Worm (Caenorhabditis elegans) whole organism, L4/young adult: ENCODE results near the gene C08F8.15.
"Not testable (repeated sequence)": the region's sequence is repeated elsewhere in the genome, so short reads cannot be mapped to it uniquely, and the experiment has no call there.

Experiments used
- W03F9.2 ChIP-seq: fragments of 150-350 bp; optimal IDR thresholded peaks from 2 replicates; lab custom pipeline; 2014; ENCODE audit warnings: missing biosample characterization, missing genetic modification characterization
- dao-5 ChIP-seq: sonication (generic microtip); optimal IDR thresholded peaks from 2 replicates; lab custom pipeline; 2016; ENCODE audit warnings: missing genotype, missing genetic modification characterization, moderate library complexity, missing compliant biosample characterization
- him-1 ChIP-seq: sonication (generic microtip); optimal IDR thresholded peaks from 2 replicates; lab custom pipeline; 2016; ENCODE audit warnings: missing genotype, missing genetic modification reagents, missing genetic modification characterization, missing compliant biosample characterization

Gene C08F8.15

ce11 chrIV:11160707-11161106 lies at the start of gene C08F8.15:
Gene C08F8.15 (minus strand): TSS chrIV:11160807.
- TF ChIP-seq him-1, result no peak
- TF ChIP-seq W03F9.2 (tag; lab: Kevin White, UChicago), result no peak
- no peak for TF ChIP-seq dao-5 (tag; lab: Kevin White, UChicago)

- TF ChIP-seq dao-5 (tag; lab: Kevin White, UChicago), result no peak
- TF ChIP-seq him-1, result no peak
- no peak for TF ChIP-seq W03F9.2 (tag; lab: Kevin White, UChicago)
Measured at ce11 chrIV:11207186-11207585, 46.6 kb upstream of the C08F8.15 start, which contains the start of gene R07H5.9. Gene R07H5.9 (plus strand): TSS chrIV:11207486.

- TF ChIP-seq dao-5 (tag; lab: Kevin White, UChicago); W03F9.2 (tag; lab: Kevin White, UChicago); him-1: not testable (repeated sequence)
Measured at ce11 chrIV:11202389-11202788, 41.8 kb upstream of the C08F8.15 start, which contains the start of gene R07H5.11. Gene R07H5.11 (plus strand): TSS chrIV:11202768.

DNA sequence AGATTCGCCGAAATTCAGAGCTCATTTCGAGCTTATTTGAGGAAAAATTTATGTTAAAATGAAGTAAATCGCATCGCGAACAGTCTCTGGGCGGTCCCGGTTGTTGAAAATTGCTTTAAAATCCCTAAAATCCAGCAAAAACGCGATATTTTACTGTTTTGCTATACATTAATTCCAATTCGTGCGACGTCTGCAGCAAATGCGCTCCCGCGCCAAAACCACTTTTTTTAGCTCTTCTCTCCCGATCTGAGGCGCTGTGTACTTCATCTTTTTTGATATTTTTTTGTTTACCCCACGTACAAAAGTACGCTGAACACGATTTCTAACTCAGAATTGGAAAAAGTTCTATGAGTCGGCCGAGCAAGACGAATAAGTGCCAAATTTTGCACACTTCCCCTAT lies 38.4 kb upstream of the C08F8.15 start, which contains the start of gene R07H5.16:
Gene R07H5.16 (plus strand): TSS at position 348 of the 400 bp plus-strand sequence.
- TF ChIP-seq dao-5 (tag; lab: Kevin White, UChicago); W03F9.2 (tag; lab: Kevin White, UChicago); him-1: not testable (repeated sequence)

DNA sequence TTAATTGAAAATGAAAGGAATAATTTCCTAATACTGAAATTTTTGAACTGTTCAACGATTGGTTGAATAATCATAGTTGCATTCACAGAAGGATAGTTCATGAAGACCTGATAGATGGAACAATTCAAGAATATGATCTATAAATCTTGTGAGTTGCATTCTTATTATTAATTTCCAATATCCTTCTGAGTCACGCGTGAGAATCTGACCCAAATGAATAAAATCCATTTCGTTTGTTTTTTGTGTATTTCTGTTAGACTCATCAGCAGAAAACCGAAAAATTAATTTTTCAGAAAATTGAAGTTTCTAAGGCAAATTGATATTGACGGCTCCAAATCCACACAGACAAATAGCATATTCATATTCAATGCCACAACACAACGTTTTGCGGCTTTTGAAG lies 28.8 kb upstream of the C08F8.15 start, which contains the start of gene fbxb-79:
Gene fbxb-79 (minus strand): TSS at position 101 of the 400 bp plus-strand sequence.
- no peak for TF ChIP-seq him-1
- TF ChIP-seq dao-5 (tag; lab: Kevin White, UChicago), result no peak

DNA sequence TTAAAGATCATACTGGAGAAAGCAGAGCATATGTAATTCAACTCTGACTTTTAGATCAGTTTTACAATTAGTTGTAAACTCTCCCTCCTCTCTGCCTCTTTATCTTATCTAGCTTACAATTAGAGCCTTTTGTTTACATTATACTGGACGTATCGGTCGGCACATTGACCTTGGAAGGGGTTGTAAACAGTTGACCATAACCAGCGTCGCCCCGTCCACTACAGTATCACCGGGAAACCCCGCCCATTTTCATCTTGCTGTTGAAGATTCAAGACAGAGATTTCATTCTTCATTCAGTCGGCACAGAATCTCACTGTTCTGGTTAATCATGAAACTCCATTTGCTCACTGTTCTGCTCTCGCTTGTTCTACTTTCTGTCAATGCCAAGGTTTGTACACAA lies 26.1 kb upstream of the C08F8.15 start, which contains the start of gene sdz-27:
Gene sdz-27 (plus strand): TSS at position 301 of the 400 bp plus-strand sequence.
- TF ChIP-seq him-1 (no peak), dao-5 (tag; lab: Kevin White, UChicago) (no peak), W03F9.2 (tag; lab: Kevin White, UChicago) (no peak)

ce11 chrIV:11183991-11184390 lies 23.4 kb upstream of the C08F8.15 start, which contains the start of gene nuaf-3:
Gene nuaf-3 (plus strand): TSS chrIV:11184291.
- TF ChIP-seq W03F9.2 (tag; lab: Kevin White, UChicago) (no peak), him-1 (no peak), dao-5 (tag; lab: Kevin White, UChicago) (no peak)

DNA sequence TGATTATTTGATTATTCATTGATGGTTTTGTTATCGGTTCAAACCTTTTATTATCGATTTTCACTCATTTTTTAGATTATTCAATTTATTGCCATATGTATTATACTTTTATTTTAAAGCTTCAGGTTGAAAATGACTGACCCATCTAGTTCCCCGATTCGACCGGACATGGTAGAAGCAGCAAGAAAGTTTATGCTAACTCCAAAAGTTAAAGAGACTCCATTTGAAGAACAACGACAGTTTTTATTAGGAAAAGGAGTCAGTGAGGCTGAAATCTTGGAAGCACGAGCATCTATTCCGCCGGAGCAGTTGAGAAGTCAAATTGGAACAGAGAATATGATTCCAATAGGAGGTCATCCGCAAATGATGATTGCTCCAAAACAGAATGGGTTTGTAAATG lies 22.4 kb upstream of the C08F8.15 start, which contains the start of gene prx-14:
Gene prx-14 (plus strand): TSS at position 120 of the 400 bp plus-strand sequence.
- TF ChIP-seq him-1, result no peak
- no peak for TF ChIP-seq dao-5 (tag; lab: Kevin White, UChicago)
- TF ChIP-seq W03F9.2 (tag; lab: Kevin White, UChicago), result no peak

DNA sequence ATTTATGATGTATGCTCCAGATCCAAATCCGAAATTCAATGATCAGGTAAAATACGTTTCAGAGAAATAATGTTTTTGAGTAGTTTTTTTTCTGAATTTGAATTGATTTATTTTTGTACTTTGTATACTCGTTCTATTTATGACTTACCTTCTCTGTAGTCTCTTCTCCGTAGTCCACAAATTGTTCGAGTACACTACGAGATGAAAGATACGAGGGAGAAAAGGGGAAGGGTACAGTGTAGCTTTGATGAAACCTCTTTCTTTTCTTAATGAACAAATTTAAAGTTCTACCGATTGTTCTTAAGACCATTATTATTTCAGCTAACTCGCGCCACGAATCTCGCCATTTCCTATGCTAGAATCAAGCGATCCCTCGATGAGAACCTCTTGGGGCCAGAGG lies 19.5 kb upstream of the C08F8.15 start:
- TF ChIP-seq W03F9.2 (tag; lab: Kevin White, UChicago) (no peak), him-1 (no peak)

- TF ChIP-seq W03F9.2 (tag; lab: Kevin White, UChicago) (peak; percentile 77), him-1 (peak; percentile 25)
Measured at ce11 chrIV:11179123-11179740, 18.6 kb upstream of the C08F8.15 start, which contains the start of gene cpt-2. Gene cpt-2 (plus strand): TSS chrIV:11179645.

- TF ChIP-seq him-1, result no peak
- no peak for TF ChIP-seq W03F9.2 (tag; lab: Kevin White, UChicago)
- TF ChIP-seq dao-5 (tag; lab: Kevin White, UChicago), result no peak
Measured at ce11 chrIV:11178495-11178894, 17.9 kb upstream of the C08F8.15 start, which contains the start of gene C08F8.9. Gene C08F8.9 (minus strand): TSS chrIV:11178595.

DNA sequence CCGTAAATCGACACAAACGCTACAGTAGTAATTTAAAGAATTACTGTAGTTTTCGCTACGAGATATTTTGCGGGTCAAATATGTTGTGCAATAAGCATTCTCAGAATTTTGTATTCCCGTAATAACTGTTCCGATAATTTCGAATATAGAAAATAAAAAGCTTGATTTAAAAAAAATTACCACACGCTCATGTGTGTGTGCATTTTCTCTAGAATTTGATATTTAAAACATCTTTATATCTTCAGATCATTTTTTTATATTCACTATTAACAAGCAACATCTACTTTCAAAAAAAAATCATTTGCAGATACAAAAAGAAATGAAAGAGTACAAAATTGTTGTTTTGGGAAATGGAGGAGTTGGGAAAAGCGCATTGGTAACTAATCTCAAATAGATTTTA lies 16.4 kb upstream of the C08F8.15 start, which contains the start of gene rap-3:
Gene rap-3 (plus strand): TSS at position 301 of the 400 bp plus-strand sequence.
- TF ChIP-seq him-1 (no peak), dao-5 (tag; lab: Kevin White, UChicago) (no peak), W03F9.2 (tag; lab: Kevin White, UChicago) (no peak)

ce11 chrIV:11174772-11175171 lies 14.2 kb upstream of the C08F8.15 start:
- TF ChIP-seq dao-5 (tag; lab: Kevin White, UChicago) (no peak), W03F9.2 (tag; lab: Kevin White, UChicago) (no peak), him-1 (no peak)

DNA sequence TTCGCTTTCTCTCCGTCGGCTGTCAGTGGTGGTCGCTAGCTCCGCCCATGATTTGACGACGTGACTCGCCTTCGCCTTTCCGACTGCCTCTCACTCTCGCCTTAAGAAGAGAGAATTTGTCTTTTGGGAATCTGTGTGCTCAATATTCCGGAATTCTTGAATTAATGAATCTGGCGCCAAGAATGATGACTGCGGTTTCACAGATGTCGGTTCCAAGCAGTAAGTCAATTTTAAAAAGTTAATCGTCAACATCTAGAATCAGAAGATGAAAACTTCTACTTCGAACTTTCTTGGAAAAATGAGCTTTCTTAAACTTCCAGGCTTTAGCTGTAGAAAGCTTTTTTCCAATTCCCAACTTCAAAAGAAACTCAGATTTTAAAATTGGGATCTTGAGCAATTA lies 9.0 kb upstream of the C08F8.15 start, which contains the start of gene nhr-67:
Gene nhr-67 (plus strand): TSS at position 97 of the 400 bp plus-strand sequence.
- no peak for TF ChIP-seq him-1
- TF ChIP-seq dao-5 (tag; lab: Kevin White, UChicago), result no peak
- no peak for TF ChIP-seq W03F9.2 (tag; lab: Kevin White, UChicago)
